Worm (Caenorhabditis elegans) whole organism, L4/young adult: ENCODE data around the gene C10B5.1.
"Not testable (repeated sequence)": the region's sequence is repeated elsewhere in the genome, so short reads cannot be mapped to it uniquely, and the experiment has no call there.

ENCODE experiments used
- W03F9.2 ChIP-seq: fragments of 150-350 bp; optimal IDR thresholded peaks from 2 replicates; lab custom pipeline; 2014; ENCODE audit warnings: missing biosample characterization, missing genetic modification characterization
- dao-5 ChIP-seq: sonication (generic microtip); optimal IDR thresholded peaks from 2 replicates; lab custom pipeline; 2016; ENCODE audit warnings: missing genotype, missing genetic modification characterization, moderate library complexity, missing compliant biosample characterization
- him-1 ChIP-seq: sonication (generic microtip); optimal IDR thresholded peaks from 2 replicates; lab custom pipeline; 2016; ENCODE audit warnings: missing genotype, missing genetic modification reagents, missing genetic modification characterization, missing compliant biosample characterization

C10B5.1 gene

ce11 chrV:8580961-8581360, at the start of gene C10B5.1:
TSS of gene C10B5.1 (plus strand) at chrV:8581261.
- TF ChIP-seq W03F9.2 (tag; lab: Kevin White, UChicago) = no peak
- no peak for TF ChIP-seq him-1 (tag; lab: Kevin White, UChicago)
- no peak for TF ChIP-seq dao-5 (tag; lab: Kevin White, UChicago)

ce11 chrV:8533067-8533466, 48.0 kb upstream of the C10B5.1 start, which contains the start of the genes his-8 and his-7:
TSS of gene his-8 (minus strand) at chrV:8533086.
TSS of gene his-7 (plus strand) at chrV:8533379.
- not testable (repeated sequence) for TF ChIP-seq him-1, dao-5, W03F9.2 (tag; lab: Kevin White, UChicago)

ce11 chrV:8533916-8534315, 47.1 kb upstream of the C10B5.1 start:
- TF ChIP-seq dao-5 (tag; lab: Kevin White, UChicago) (no peak), him-1 (tag; lab: Kevin White, UChicago) (no peak), W03F9.2 (tag; lab: Kevin White, UChicago) (no peak)

- not testable (repeated sequence) for TF ChIP-seq W03F9.2, him-1, dao-5 (tag; lab: Kevin White, UChicago)
Observed at ce11 chrV:8534534-8535283, 46.4 kb upstream of the C10B5.1 start, which contains the start of the genes his-6 and his-5. TSS of gene his-6 (minus strand) at chrV:8534977. TSS of gene his-5 (plus strand) at chrV:8535214.

ce11 chrV:8536213-8536612, 44.8 kb upstream of the C10B5.1 start, which contains the start of gene his-39:
TSS of gene his-39 (plus strand) at chrV:8536513.
- TF ChIP-seq dao-5 (tag; lab: Kevin White, UChicago) (no peak), W03F9.2 (tag; lab: Kevin White, UChicago) (no peak), him-1 (tag; lab: Kevin White, UChicago) (no peak)

- no peak for TF ChIP-seq W03F9.2 (tag; lab: Kevin White, UChicago)
Observed at ce11 chrV:8537031-8537430, 44.0 kb upstream of the C10B5.1 start, which contains the start of gene otpl-4. TSS of gene otpl-4 (plus strand) at chrV:8537331.

- TF ChIP-seq him-1 (tag; lab: Kevin White, UChicago) = no peak
- no peak for TF ChIP-seq dao-5 (tag; lab: Kevin White, UChicago)
- no peak for TF ChIP-seq W03F9.2 (tag; lab: Kevin White, UChicago)
Observed at ce11 chrV:8545531-8546224, 35.4 kb upstream of the C10B5.1 start, which contains the start of the genes slc-17.8 and asns-1. TSS of gene slc-17.8 (minus strand) at chrV:8545581. TSS of gene asns-1 (plus strand) at chrV:8546174.

ce11 chrV:8548989-8549388, 32.1 kb upstream of the C10B5.1 start, which contains the start of gene stdh-4:
TSS of gene stdh-4 (plus strand) at chrV:8549289.
- TF ChIP-seq him-1 (tag; lab: Kevin White, UChicago) (no peak), W03F9.2 (tag; lab: Kevin White, UChicago) (no peak), dao-5 (tag; lab: Kevin White, UChicago) (no peak)

ce11 chrV:8552460-8552859, 28.6 kb upstream of the C10B5.1 start, which contains the start of gene acr-15:
TSS of gene acr-15 (plus strand) at chrV:8552695.
- TF ChIP-seq W03F9.2 (tag; lab: Kevin White, UChicago) = no peak
- TF ChIP-seq dao-5 (tag; lab: Kevin White, UChicago) = no peak
- TF ChIP-seq him-1 (tag; lab: Kevin White, UChicago) = no peak

- no peak for TF ChIP-seq him-1 (tag; lab: Kevin White, UChicago)
- TF ChIP-seq W03F9.2 (tag; lab: Kevin White, UChicago) = no peak
- TF ChIP-seq dao-5 (tag; lab: Kevin White, UChicago) = no peak
Observed at ce11 chrV:8555955-8556354, 25.1 kb upstream of the C10B5.1 start.

- TF ChIP-seq him-1 (tag; lab: Kevin White, UChicago) = no peak
- TF ChIP-seq dao-5 (tag; lab: Kevin White, UChicago) = no peak
- no peak for TF ChIP-seq W03F9.2 (tag; lab: Kevin White, UChicago)
Observed at ce11 chrV:8560916-8561315, 20.1 kb upstream of the C10B5.1 start, which contains the start of gene acr-16. TSS of gene acr-16 (plus strand) at chrV:8561216.

- TF ChIP-seq him-1 (tag; lab: Kevin White, UChicago) (no peak), W03F9.2 (tag; lab: Kevin White, UChicago) (no peak), dao-5 (tag; lab: Kevin White, UChicago) (no peak)
Observed at ce11 chrV:8565075-8565474, 16.0 kb upstream of the C10B5.1 start, which contains the start of gene F25G6.8. TSS of gene F25G6.8 (minus strand) at chrV:8565175.

ce11 chrV:8569172-8569571, 11.9 kb upstream of the C10B5.1 start:
- TF ChIP-seq dao-5 (tag; lab: Kevin White, UChicago) = no peak
- no peak for TF ChIP-seq W03F9.2 (tag; lab: Kevin White, UChicago)
- no peak for TF ChIP-seq him-1 (tag; lab: Kevin White, UChicago)
